Worm (Caenorhabditis elegans): ENCODE results near the gene ragc-1.

Gene ragc-1

DNA sequence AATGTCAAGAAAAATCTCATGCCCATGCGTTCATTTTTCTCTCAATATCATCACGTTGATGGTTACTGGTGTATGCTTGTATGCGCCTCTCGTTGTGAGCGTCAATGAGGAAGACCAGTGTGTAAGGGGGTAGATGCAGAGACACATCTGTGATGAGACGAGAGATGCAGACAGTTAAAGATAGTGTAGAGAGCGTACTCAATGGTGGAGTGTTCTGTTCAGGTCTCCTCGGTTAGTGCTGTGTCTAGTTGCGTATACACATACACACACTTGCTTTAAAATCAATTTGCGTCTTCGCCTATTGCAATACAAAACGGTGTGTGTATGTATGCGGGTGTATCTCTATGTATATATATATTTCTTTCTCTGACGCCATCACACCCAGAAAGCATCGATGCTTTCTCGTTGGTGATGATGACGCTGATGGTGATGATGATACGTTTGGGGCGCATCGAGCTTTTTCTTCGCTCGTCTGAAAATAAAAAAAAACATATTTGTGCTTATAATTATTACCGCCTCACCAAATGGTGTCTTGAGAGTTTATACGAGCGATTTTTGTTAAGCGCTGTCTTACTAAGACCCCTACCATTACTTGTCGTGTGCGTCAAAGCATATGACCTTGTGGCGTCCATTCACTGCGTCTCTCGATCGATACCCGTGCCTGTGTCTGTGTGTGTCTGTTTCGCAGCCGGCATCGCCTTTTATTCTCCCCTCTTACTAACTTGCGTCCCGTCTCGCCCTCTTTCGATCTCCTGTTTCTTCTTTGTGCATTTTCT, 11.1 kb downstream of the ragc-1 start, which contains the start of gene F40F11.3:
F40F11.3 (minus strand) TSS at position 589 of the 776 bp plus-strand sequence.
- TF ChIP-seq tbx-2 (tag; optimal IDR thresholded peaks at IDR 0.05) (peak; percentile 80), ceh-6 (GFP tag; optimal IDR thresholded peaks at IDR 0.05) (peak; percentile 16), ztf-16 (tag; optimal IDR thresholded peaks at IDR 0.05) (no peak), ets-4 (tag; optimal IDR thresholded peaks at IDR 0.05) (no peak), pha-4 (tag; optimal IDR thresholded peaks at IDR 0.05) (no peak), ceh-22 (tag; optimal IDR thresholded peaks at IDR 0.05) (peak; percentile 86), C38D4.7 (GFP tag; optimal IDR thresholded peaks at IDR 0.05) (no peak), tbx-7 (tag; optimal IDR thresholded peaks at IDR 0.05) (no peak), madf-2 (tag; optimal IDR thresholded peaks at IDR 0.05) (no peak), pha-2 (tag; optimal IDR thresholded peaks at IDR 0.05) (no peak), mec-3 (tag; optimal IDR thresholded peaks at IDR 0.05; ENCODE audit: borderline replicate concordance) (no peak), ceh-34 (tag; optimal IDR thresholded peaks at IDR 0.05) (peak; percentile 70), elt-2 (tag; optimal IDR thresholded peaks at IDR 0.05) (no peak), sox-2 (GFP tag; IDR thresholded peaks at IDR 0.05) (no peak; the same call in 1 of the 2 replicates), sdc-2 (tag; optimal IDR thresholded peaks at IDR 0.05) (no peak), T23F11.4 (GFP tag; optimal IDR thresholded peaks at IDR 0.05) (no peak), dmd-4 (tag; optimal IDR thresholded peaks at IDR 0.05; ENCODE audit: borderline replicate concordance) (no peak), F13H6.1 (tag; optimal IDR thresholded peaks at IDR 0.05) (peak; percentile 24), dve-1 (tag; optimal IDR thresholded peaks at IDR 0.05) (peak; percentile 77), pqm-1 (tag; optimal IDR thresholded peaks at IDR 0.05) (no peak), K02D7.2 (tag; optimal IDR thresholded peaks at IDR 0.05) (no peak), syd-9 (tag; optimal IDR thresholded peaks at IDR 0.05) (no peak), ceh-48 (tag; optimal IDR thresholded peaks at IDR 0.05) (peak; percentile 33), lim-6 (tag; optimal IDR thresholded peaks at IDR 0.05) (peak; percentile 30), lin-11 (tag; optimal IDR thresholded peaks at IDR 0.05) (no peak), hlh-30 (tag; optimal IDR thresholded peaks at IDR 0.05; ENCODE audit: insufficient read depth) (peak; percentile 68), Y22D7AL.16 (tag; optimal IDR thresholded peaks at IDR 0.05) (no peak), ttx-3 (tag; optimal IDR thresholded peaks at IDR 0.05) (peak; percentile 23), gmeb-2 (tag; optimal IDR thresholded peaks at IDR 0.05) (no peak), ceh-18 (tag; optimal IDR thresholded peaks at IDR 0.05) (peak; percentile 69), hlh-6 (tag; optimal IDR thresholded peaks at IDR 0.05) (no peak), eyg-1 (tag; optimal IDR thresholded peaks at IDR 0.05) (no peak), rnt-1 (tag; optimal IDR thresholded peaks at IDR 0.05) (no peak), fkh-6 (tag; optimal IDR thresholded peaks at IDR 0.05) (no peak), C08G9.2 (tag; optimal IDR thresholded peaks at IDR 0.05) (no peak), odd-2 (tag; optimal IDR thresholded peaks at IDR 0.05) (no peak), nfya-1 (tag; optimal IDR thresholded peaks at IDR 0.05) (peak; percentile 88), fax-1 (tag; optimal IDR thresholded peaks at IDR 0.05) (no peak), ama-1 (optimal IDR thresholded peaks at IDR 0.05) (no peak), unc-42 (tag; optimal IDR thresholded peaks at IDR 0.05) (peak; percentile 91), ceh-24 (tag; optimal IDR thresholded peaks at IDR 0.05) (no peak), nhr-11 (tag; optimal IDR thresholded peaks at IDR 0.05) (no peak), ceh-31 (tag; optimal IDR thresholded peaks at IDR 0.05) (peak; percentile 58), ceh-9 (tag; optimal IDR thresholded peaks at IDR 0.05) (no peak), zip-5 (tag; optimal IDR thresholded peaks at IDR 0.05) (no peak), hlh-13 (GFP tag; optimal IDR thresholded peaks at IDR 0.05) (no peak), elt-4 (tag; optimal IDR thresholded peaks at IDR 0.05) (no peak), che-1 (tag; optimal IDR thresholded peaks at IDR 0.05) (no peak), ceh-2 (tag; optimal IDR thresholded peaks at IDR 0.05) (no peak), sox-4 (tag; optimal IDR thresholded peaks at IDR 0.05) (no peak), unc-3 (GFP tag; conservative IDR thresholded peaks at IDR 0.05) (no peak), unc-3 (tag; optimal IDR thresholded peaks at IDR 0.05) (no peak)

All from whole organism, late embryonic.